Worm (Caenorhabditis elegans) whole organism, L2 larva: ENCODE results near the gene ZK938.11.

Source experiments
- elt-3 ChIP-seq: sonication (generic microtip); optimal IDR thresholded peaks from 2 replicates; lab custom pipeline; 2017; ENCODE audit warnings: missing biosample characterization, missing genetic modification characterization
- ztf-11 ChIP-seq: sonication (generic microtip); optimal IDR thresholded peaks from 2 replicates; lab custom pipeline; 2017; ENCODE audit warnings: missing biosample characterization, missing genetic modification characterization

- TF ChIP-seq elt-3 (no peak), ztf-11 (no peak)
Observed at ce11 chrII:9868698-9869097, 28.5 kb upstream of the ZK938.11 start, which contains the start of gene old-1.
